Fruit fly (Drosophila melanogaster): ENCODE results near the gene Osi2.

Osi2 gene

dm6 chr3R:6209073-6209472 lies at the start of gene Osi2:
Gene Osi2, plus strand, starts transcription at chr3R:6209373.
- TF ChIP-seq Myc (optimal IDR thresholded peaks at IDR 0.05) (no peak), foxo (GFP tag; optimal IDR thresholded peaks at IDR 0.05) (no peak), GATAd (GFP tag; optimal IDR thresholded peaks at IDR 0.05) (no peak), br (GFP tag; optimal IDR thresholded peaks at IDR 0.05) (no peak), Mio (GFP tag; optimal IDR thresholded peaks at IDR 0.05) (no peak), dl (GFP tag; optimal IDR thresholded peaks at IDR 0.05; ENCODE audit: insufficient read depth in 1 of 2, partially characterized antibody in 2 of 2) (no peak), brk (GFP tag; optimal IDR thresholded peaks at IDR 0.05) (no peak), CG9705 (GFP tag; optimal IDR thresholded peaks at IDR 0.05) (no peak), N (GFP tag; optimal IDR thresholded peaks at IDR 0.05) (no peak), rgr (GFP tag; optimal IDR thresholded peaks at IDR 0.05) (no peak), OdsH (GFP tag; optimal IDR thresholded peaks at IDR 0.05) (no peak), sv (GFP tag; optimal IDR thresholded peaks at IDR 0.05) (no peak), Jra (GFP tag; optimal IDR thresholded peaks at IDR 0.05) (no peak), sage (GFP tag; optimal IDR thresholded peaks at IDR 0.05) (no peak), CG32264 (GFP tag; optimal IDR thresholded peaks at IDR 0.05) (no peak)

- TF ChIP-seq GATAd (GFP tag; optimal IDR thresholded peaks at IDR 0.05) (no peak), CrebA (GFP tag; optimal IDR thresholded peaks at IDR 0.05; ENCODE audit: borderline replicate concordance) (no peak), sv (GFP tag; optimal IDR thresholded peaks at IDR 0.05) (no peak), Rel (GFP tag; optimal IDR thresholded peaks at IDR 0.05) (no peak), Rel (tag; optimal IDR thresholded peaks at IDR 0.05) (no peak)
These were observed 42.0 kb upstream of the Osi2 start, which contains the start of gene CG1077 for dm6 chr3R:6167183-6167582. Gene CG1077, plus strand, starts transcription at chr3R:6167483.

- TF ChIP-seq Myc (optimal IDR thresholded peaks at IDR 0.05) (peak; percentile 68), foxo (GFP tag; optimal IDR thresholded peaks at IDR 0.05) (no peak)
These were observed 38.4 kb upstream of the Osi2 start for dm6 chr3R:6170737-6171136.

- TF ChIP-seq br (GFP tag; optimal IDR thresholded peaks at IDR 0.05) (no peak), Abd-B (GFP tag; optimal IDR thresholded peaks at IDR 0.05) (no peak), Dfd (GFP tag; optimal IDR thresholded peaks at IDR 0.05) (no peak), dsf (GFP tag; optimal IDR thresholded peaks at IDR 0.05; ENCODE audit: borderline replicate concordance) (no peak), Hr78 (GFP tag; optimal IDR thresholded peaks at IDR 0.05) (no peak), Vsx2 (GFP tag; optimal IDR thresholded peaks at IDR 0.05; ENCODE audit: partially characterized antibody) (no peak), Dif (GFP tag; optimal IDR thresholded peaks at IDR 0.05; ENCODE audit: partially characterized antibody) (no peak), h (GFP tag; optimal IDR thresholded peaks at IDR 0.05) (no peak), Hnf4 (GFP tag; optimal IDR thresholded peaks at IDR 0.05) (no peak), lola (GFP tag; optimal IDR thresholded peaks at IDR 0.05) (no peak), Jra (GFP tag; optimal IDR thresholded peaks at IDR 0.05) (no peak), Rel (GFP tag; optimal IDR thresholded peaks at IDR 0.05) (no peak), Rel (tag; optimal IDR thresholded peaks at IDR 0.05) (no peak), GATAd (GFP tag; optimal IDR thresholded peaks at IDR 0.05) (no peak), CG9705 (GFP tag; optimal IDR thresholded peaks at IDR 0.05) (no peak), dmrt93B (GFP tag; optimal IDR thresholded peaks at IDR 0.05) (no peak), Myc (optimal IDR thresholded peaks at IDR 0.05) (no peak)
These were observed 35.9 kb upstream of the Osi2 start, which contains the start of gene Osi1 for dm6 chr3R:6173249-6173648. Gene Osi1, plus strand, starts transcription at chr3R:6173549.

dm6 chr3R:6182511-6182910 lies 26.7 kb upstream of the Osi2 start:
- TF ChIP-seq Hr83 (GFP tag; optimal IDR thresholded peaks at IDR 0.05; ENCODE audit: poor library complexity, severe bottlenecking) = peak; percentile 1
- peak; percentile 1 for TF ChIP-seq rgr (GFP tag; optimal IDR thresholded peaks at IDR 0.05)
- peak; percentile 8 for TF ChIP-seq h (GFP tag; optimal IDR thresholded peaks at IDR 0.05)
- TF ChIP-seq GATAd (GFP tag; optimal IDR thresholded peaks at IDR 0.05) = no peak

- no peak for TF ChIP-seq Mio (GFP tag; optimal IDR thresholded peaks at IDR 0.05)
- TF ChIP-seq lola (GFP tag; optimal IDR thresholded peaks at IDR 0.05) = no peak
- no peak for TF ChIP-seq pan (optimal IDR thresholded peaks at IDR 0.05)
- TF ChIP-seq woc (GFP tag; optimal IDR thresholded peaks at IDR 0.05) = no peak
- TF ChIP-seq CG9705 (GFP tag; optimal IDR thresholded peaks at IDR 0.05) = no peak
- no peak for TF ChIP-seq Dif (GFP tag; optimal IDR thresholded peaks at IDR 0.05; ENCODE audit: partially characterized antibody)
- TF ChIP-seq Myc (optimal IDR thresholded peaks at IDR 0.05) = no peak
- no peak for TF ChIP-seq br (GFP tag; optimal IDR thresholded peaks at IDR 0.05)
- TF ChIP-seq h (GFP tag; optimal IDR thresholded peaks at IDR 0.05) = no peak
- TF ChIP-seq usp (GFP tag; optimal IDR thresholded peaks at IDR 0.05) = no peak
- no peak for TF ChIP-seq CrebA (GFP tag; optimal IDR thresholded peaks at IDR 0.05; ENCODE audit: borderline replicate concordance)
- TF ChIP-seq dmrt93B (GFP tag; optimal IDR thresholded peaks at IDR 0.05) = no peak
- TF ChIP-seq tai (GFP tag; optimal IDR thresholded peaks at IDR 0.05) = no peak
- no peak for TF ChIP-seq foxo (GFP tag; optimal IDR thresholded peaks at IDR 0.05)
- no peak for TF ChIP-seq jim (GFP tag; optimal IDR thresholded peaks at IDR 0.05)
- no peak for TF ChIP-seq Jra (GFP tag; optimal IDR thresholded peaks at IDR 0.05)
- no peak for TF ChIP-seq Hnf4 (GFP tag; optimal IDR thresholded peaks at IDR 0.05)
- no peak for TF ChIP-seq HLH106 (tag; optimal IDR thresholded peaks at IDR 0.05)
These were observed 22.2 kb upstream of the Osi2 start, which contains the start of gene NPFR for dm6 chr3R:6187015-6187414. Gene NPFR, plus strand, starts transcription at chr3R:6187315.
